Worm (Caenorhabditis elegans) whole organism, young adult: Measurements from ENCODE around the gene srg-15.

Experiments used
- ama-1 ChIP-seq, 3 experiments: fragments of 150-350 bp in 1 of 3; sonication (generic microtip) in 2 of 3; optimal IDR thresholded peaks; 2 replicates each; lab custom pipeline; 2014 to 2018; ENCODE audit warnings: missing biosample characterization in 2 of 3, missing genetic modification characterization in 2 of 3, missing genetic modification reagents in 2 of 3
- gei-17 ChIP-seq: fragments of 200-800 bp; sonication (Bioruptor generic); optimal IDR thresholded peaks from 2 replicates; lab custom pipeline; 2018; ENCODE audit warnings: mild to moderate bottlenecking, missing genetic modification characterization, missing compliant biosample characterization
- madf-3 ChIP-seq: fragments of 200-800 bp; sonication (Bioruptor generic); IDR thresholded peaks from 2 replicates; pipeline ENCODE4 v1.3.6; 2022; ENCODE audit warnings: missing genetic modification reagents, missing genetic modification characterization, missing compliant biosample characterization

ce11 chrII:8710317-8710716 is at the start of gene srg-15:
- TF ChIP-seq gei-17 (GFP tag; lab: Kevin White, UChicago), result no peak
- TF ChIP-seq ama-1 (optimal IDR thresholded peaks at IDR 0.05; lab: Kevin White, UChicago), result no peak
- TF ChIP-seq ama-1 (GFP tag; optimal IDR thresholded peaks at IDR 0.05; lab: Kevin White, UChicago), result no peak
- TF ChIP-seq madf-3, result no peak
